Worm (Caenorhabditis elegans) whole organism, L3 larva: ENCODE results near the gene ZK863.8.

Experiments
- R02D3.7 ChIP-seq: fragments of 150-350 bp; optimal IDR thresholded peaks from 2 replicates; lab custom pipeline; 2014; ENCODE audit warnings: missing biosample characterization, missing genetic modification characterization
- ama-1 ChIP-seq: fragments of 150-350 bp; optimal IDR thresholded peaks from 2 replicates; lab custom pipeline; 2018
- ceh-16 ChIP-seq: sonication (generic microtip); optimal IDR thresholded peaks from 2 replicates; lab custom pipeline; 2017; ENCODE audit warnings: missing biosample characterization, missing genetic modification characterization
- ceh-9 ChIP-seq: sonication (generic microtip); optimal IDR thresholded peaks from 2 replicates; lab custom pipeline; 2018; ENCODE audit warnings: missing biosample characterization, missing genetic modification characterization
- egl-5 ChIP-seq: fragments of 150-350 bp; optimal IDR thresholded peaks from 2 replicates; lab custom pipeline; 2017; ENCODE audit warnings: missing biosample characterization, missing genetic modification reagents, missing genetic modification characterization, inconsistent platforms
- elt-1 ChIP-seq: fragments of 150-350 bp; optimal IDR thresholded peaks from 2 replicates; lab custom pipeline; 2014; ENCODE audit warnings: missing biosample characterization, missing genetic modification characterization
- elt-2 ChIP-seq: sonication (generic microtip); optimal IDR thresholded peaks from 2 replicates; lab custom pipeline; 2016; ENCODE audit warnings: missing genetic modification reagents, mild to moderate bottlenecking, missing genetic modification characterization, missing compliant biosample characterization
- elt-3 ChIP-seq, 3 experiments: fragments of 150-350 bp in 1 of 3; sonication (generic microtip) in 2 of 3; optimal IDR thresholded peaks; 2 replicates in 2 of 3; 4 replicates in 1 of 3; lab custom pipeline; 2014 to 2017; ENCODE audit warnings: missing biosample characterization in 3 of 3, missing genetic modification characterization in 3 of 3
- eor-1 ChIP-seq, 2 experiments: fragments of 150-350 bp; optimal IDR thresholded peaks; 2 replicates each; lab custom pipeline; 2014 to 2018; ENCODE audit warnings: missing biosample characterization in 2 of 2, missing genetic modification characterization in 2 of 2
- fkh-10 ChIP-seq: sonication (generic microtip); optimal IDR thresholded peaks from 2 replicates; lab custom pipeline; 2017; ENCODE audit warnings: missing biosample characterization, missing genetic modification reagents, missing genetic modification characterization
- fkh-2 ChIP-seq: fragments of 150-350 bp; optimal IDR thresholded peaks from 2 replicates; lab custom pipeline; 2014; ENCODE audit warnings: missing biosample characterization, missing genetic modification reagents, missing genetic modification characterization
- fos-1 ChIP-seq: fragments of 150-350 bp; optimal IDR thresholded peaks from 2 replicates; lab custom pipeline; 2014; ENCODE audit warnings: missing biosample characterization, missing genetic modification characterization
- hmg-11 ChIP-seq: sonication (generic microtip); optimal IDR thresholded peaks from 2 replicates; lab custom pipeline; 2016; ENCODE audit warnings: missing genetic modification characterization, missing compliant biosample characterization
- jun-1 ChIP-seq: fragments of 150-350 bp; optimal IDR thresholded peaks from 2 replicates; lab custom pipeline; 2014; ENCODE audit warnings: missing biosample characterization, missing genetic modification reagents, missing genetic modification characterization
- lin-15B ChIP-seq: fragments of 150-350 bp; optimal IDR thresholded peaks from 2 replicates; lab custom pipeline; 2014; ENCODE audit warnings: missing biosample characterization, missing genetic modification characterization
- mdl-1 ChIP-seq: fragments of 150-350 bp; optimal IDR thresholded peaks from 2 replicates; lab custom pipeline; 2014; ENCODE audit warnings: missing biosample characterization, missing genetic modification characterization
- mml-1 ChIP-seq: fragments of 150-350 bp; sonication (generic microtip); optimal IDR thresholded peaks from 3 replicates; lab custom pipeline; 2014; ENCODE audit warnings: missing biosample characterization, missing genetic modification characterization
- nfya-1 ChIP-seq: sonication (generic microtip); optimal IDR thresholded peaks from 2 replicates; lab custom pipeline; 2017; ENCODE audit warnings: missing genetic modification characterization, mild to moderate bottlenecking, missing compliant biosample characterization, antibody characterized with exemption, moderate library complexity; ENCODE audit not compliant: insufficient read depth
- nhr-23 ChIP-seq: fragments of 150-350 bp; optimal IDR thresholded peaks from 2 replicates; lab custom pipeline; 2014; ENCODE audit warnings: missing biosample characterization, missing genetic modification reagents, missing genetic modification characterization
- nhr-237 ChIP-seq: fragments of 150-350 bp; optimal IDR thresholded peaks from 2 replicates; lab custom pipeline; 2014; ENCODE audit warnings: missing biosample characterization, missing genetic modification characterization
- nhr-25 ChIP-seq: sonication (generic microtip); optimal IDR thresholded peaks from 2 replicates; lab custom pipeline; 2017; ENCODE audit warnings: missing biosample characterization, missing genetic modification characterization
- nhr-28 ChIP-seq: fragments of 150-350 bp; optimal IDR thresholded peaks from 2 replicates; lab custom pipeline; 2014; ENCODE audit warnings: missing biosample characterization, missing genetic modification characterization
- nhr-43 ChIP-seq: sonication (generic microtip); optimal IDR thresholded peaks from 2 replicates; lab custom pipeline; 2016; ENCODE audit warnings: mild to moderate bottlenecking, missing genetic modification characterization, missing compliant biosample characterization; ENCODE audit not compliant: poor library complexity, severe bottlenecking
- nhr-67 ChIP-seq: fragments of 150-350 bp; optimal IDR thresholded peaks from 2 replicates; lab custom pipeline; 2014; ENCODE audit warnings: missing biosample characterization, missing genetic modification characterization
- nhr-76 ChIP-seq: fragments of 150-350 bp; sonication (generic microtip); optimal IDR thresholded peaks from 5 replicates; lab custom pipeline; 2014; ENCODE audit warnings: missing biosample characterization, missing genetic modification characterization
- nhr-77 ChIP-seq: fragments of 150-350 bp; optimal IDR thresholded peaks from 2 replicates; lab custom pipeline; 2014; ENCODE audit warnings: missing biosample characterization, missing genetic modification characterization
- pha-4 ChIP-seq: fragments of 150-350 bp; optimal IDR thresholded peaks from 2 replicates; lab custom pipeline; 2014; ENCODE audit warnings: missing biosample characterization, missing genetic modification reagents, missing genetic modification characterization
- pqm-1 ChIP-seq: fragments of 150-350 bp; optimal IDR thresholded peaks from 2 replicates; lab custom pipeline; 2017; ENCODE audit warnings: missing biosample characterization, missing genetic modification characterization, inconsistent platforms
- tbx-2 ChIP-seq: sonication (generic microtip); optimal IDR thresholded peaks from 2 replicates; lab custom pipeline; 2016; ENCODE audit warnings: mild to moderate bottlenecking, missing genetic modification characterization, missing compliant biosample characterization
- unc-39 ChIP-seq: sonication (generic microtip); optimal IDR thresholded peaks from 4 replicates; lab custom pipeline; 2017; ENCODE audit warnings: missing biosample characterization, missing genetic modification characterization
- unc-62 ChIP-seq: fragments of 150-350 bp; sonication (generic microtip); optimal IDR thresholded peaks from 4 replicates; lab custom pipeline; 2014; ENCODE audit warnings: missing biosample characterization, missing genetic modification reagents, missing genetic modification characterization
- ztf-11 ChIP-seq: fragments of 150-350 bp; optimal IDR thresholded peaks from 2 replicates; lab custom pipeline; 2014; ENCODE audit warnings: missing biosample characterization, missing genetic modification characterization

Gene ZK863.8

DNA sequence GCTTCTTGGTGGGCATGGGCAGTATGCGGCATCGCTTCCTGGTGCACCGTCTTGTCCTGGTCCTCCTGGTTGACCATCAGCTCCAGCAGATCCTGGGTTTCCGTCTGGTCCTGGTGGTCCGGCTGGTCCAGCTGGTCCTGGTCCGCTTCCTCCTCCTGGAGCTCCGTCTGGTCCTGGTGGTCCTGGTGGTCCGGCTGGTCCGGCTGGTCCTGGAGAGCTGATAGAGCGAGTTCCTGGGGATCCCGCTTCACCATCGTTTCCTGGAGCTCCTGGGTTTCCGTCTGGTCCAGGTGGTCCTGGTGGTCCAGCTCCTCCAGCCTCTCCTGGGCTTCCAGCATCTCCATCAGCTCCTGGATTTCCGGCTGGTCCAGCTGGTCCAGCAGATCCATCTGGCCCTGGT is 20.3 kb downstream of the ZK863.8 start:
- no peak for TF ChIP-seq pha-4
- TF ChIP-seq unc-39 (tag; lab: Kevin White, UChicago), result no peak
- no peak for TF ChIP-seq nhr-76 (tag; lab: Kevin White, UChicago)
- TF ChIP-seq jun-1, result no peak
- no peak for TF ChIP-seq nhr-67 (tag; lab: Kevin White, UChicago)
- no peak for TF ChIP-seq tbx-2 (tag; lab: Kevin White, UChicago)
- TF ChIP-seq nhr-237 (tag; lab: Kevin White, UChicago), result no peak
- TF ChIP-seq eor-1 (tag; optimal IDR thresholded peaks at IDR 0.05; lab: Kevin White, UChicago), result no peak
- TF ChIP-seq hmg-11 (tag; lab: Kevin White, UChicago), result no peak
- TF ChIP-seq ceh-9 (tag; lab: Kevin White, UChicago), result no peak
- no peak for TF ChIP-seq ama-1 (lab: Kevin White, UChicago)
- no peak for TF ChIP-seq R02D3.7
- no peak for TF ChIP-seq mml-1 (tag; lab: Kevin White, UChicago)
- TF ChIP-seq, all 47 proteins: peak for 0

DNA sequence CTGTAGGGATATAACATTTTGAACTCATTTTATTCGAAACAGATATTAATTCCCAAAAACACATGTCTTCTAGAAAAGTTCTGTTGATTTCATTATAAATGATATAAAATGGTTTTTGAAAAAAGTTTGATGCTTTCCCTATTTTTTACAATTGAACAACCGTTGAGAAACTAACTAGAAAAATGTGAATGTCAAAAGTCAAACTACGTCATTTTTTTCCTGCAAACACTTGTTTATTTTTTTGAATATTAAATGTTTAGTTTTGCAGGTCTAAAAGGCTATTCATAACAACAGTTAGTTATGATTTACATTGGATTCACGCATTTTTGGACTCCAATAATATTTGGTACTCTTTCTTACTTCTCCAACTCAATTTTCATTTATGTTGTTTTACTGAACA is 24.4 kb downstream of the ZK863.8 start, which contains the start of gene srj-4:
srj-4 (plus strand) TSS at position 301 of the 400 bp plus-strand sequence.
- TF ChIP-seq ztf-11 (no peak), elt-1 (no peak), nhr-23 (no peak), nhr-77 (tag; lab: Kevin White, UChicago) (no peak), fkh-10 (GFP tag; lab: Kevin White, UChicago) (no peak), fos-1 (no peak), lin-15B (no peak), unc-39 (tag; lab: Kevin White, UChicago) (no peak), pqm-1 (tag; lab: Kevin White, UChicago) (no peak), tbx-2 (tag; lab: Kevin White, UChicago) (no peak), mdl-1 (tag; lab: Kevin White, UChicago) (no peak), mml-1 (tag; lab: Kevin White, UChicago) (no peak), hmg-11 (tag; lab: Kevin White, UChicago) (no peak), nhr-25 (tag; lab: Kevin White, UChicago) (no peak), elt-3 (tag; optimal IDR thresholded peaks at IDR 0.05; lab: Kevin White, UChicago) (no peak)
- TF ChIP-seq, all 47 proteins: peak for 0

- TF ChIP-seq jun-1 (no peak), nhr-43 (no peak)
Observed at ce11 chrV:12162220-12162619, 25.1 kb downstream of the ZK863.8 start, which contains the start of gene C27A7.5. Gene C27A7.5, minus strand, starts transcription at chrV:12162320.

DNA sequence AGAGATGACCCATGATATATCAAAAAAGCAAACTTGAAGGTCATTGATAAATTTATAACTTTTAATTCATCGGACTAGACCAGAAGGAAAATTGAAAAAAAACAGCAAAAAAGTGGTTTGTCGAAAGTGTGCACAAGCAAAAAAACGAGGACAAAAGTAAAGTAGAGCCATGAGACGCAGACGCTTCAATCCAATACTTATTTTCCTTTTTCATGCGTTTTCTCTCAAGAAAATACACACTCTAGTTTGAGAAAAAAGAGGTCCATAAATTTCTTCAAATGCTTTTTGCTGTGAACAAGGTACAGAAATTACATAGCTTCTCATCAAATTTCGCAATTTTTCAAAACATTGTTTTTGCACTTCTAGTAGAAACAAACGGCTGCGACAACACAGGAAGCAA is 26.2 kb downstream of the ZK863.8 start:
- TF ChIP-seq unc-62 (GFP tag; lab: Kevin White, UChicago) (no peak), fos-1 (no peak), nhr-28 (tag; lab: Kevin White, UChicago) (no peak), elt-2 (tag; lab: Kevin White, UChicago) (no peak), nfya-1 (tag; lab: Kevin White, UChicago) (peak; percentile 15), nhr-25 (tag; lab: Kevin White, UChicago) (no peak), hmg-11 (tag; lab: Kevin White, UChicago) (peak; percentile 34), fkh-2 (tag; lab: Kevin White, UChicago) (no peak), nhr-43 (no peak)

DNA sequence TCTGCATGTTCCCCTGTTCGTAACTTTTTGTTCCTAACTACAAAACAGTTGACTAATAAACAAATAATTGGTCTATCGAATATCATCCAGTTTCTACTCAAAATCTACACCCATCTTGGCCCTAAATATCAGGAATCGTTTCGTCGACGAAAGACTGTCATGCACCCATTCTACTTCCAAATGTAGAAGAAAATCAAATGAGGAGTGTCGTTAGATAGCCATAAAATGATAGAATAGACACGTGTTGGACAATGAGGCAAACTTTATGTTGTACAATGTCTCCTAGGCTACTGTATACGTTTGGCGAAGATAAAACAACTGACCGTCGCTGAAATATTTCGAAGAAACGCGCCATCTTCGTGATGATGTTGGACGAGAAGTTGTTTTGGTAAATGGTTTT is 27.3 kb downstream of the ZK863.8 start:
- TF ChIP-seq pqm-1 (tag; lab: Kevin White, UChicago) (no peak), ceh-16 (no peak), pha-4 (no peak), nhr-25 (tag; lab: Kevin White, UChicago) (peak; percentile 51), egl-5 (tag; lab: Kevin White, UChicago) (peak; percentile 35), nhr-76 (tag; lab: Kevin White, UChicago) (no peak)

DNA sequence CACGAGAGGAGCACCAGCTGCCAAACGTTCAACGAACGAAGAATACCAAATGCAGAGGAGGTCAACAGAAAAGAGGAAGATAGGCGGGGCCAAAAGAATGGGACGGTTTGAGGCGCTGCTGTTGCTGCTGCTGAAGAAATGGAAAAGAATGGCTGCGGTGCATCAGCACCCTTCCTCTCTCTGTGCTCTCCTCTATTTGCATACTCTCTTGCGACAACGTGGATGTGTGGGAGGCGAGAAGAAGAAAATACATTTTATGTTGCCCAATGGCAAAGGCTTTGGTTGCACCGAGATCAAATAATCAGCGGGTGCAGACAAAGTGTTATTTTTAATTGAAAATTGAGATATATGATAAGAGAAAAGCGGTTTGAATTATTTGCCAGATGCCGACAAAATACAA is 28.9 kb downstream of the ZK863.8 start:
- TF ChIP-seq nfya-1 (tag; lab: Kevin White, UChicago), result peak; percentile 25
- no peak for TF ChIP-seq ceh-16
- TF ChIP-seq elt-1, result no peak
